Fruit fly (Drosophila melanogaster) whole organism, embryonic: ENCODE measurements around the gene SmydA-2.

Experiments
- Asciz ChIP-seq: fragments of 200-800 bp; sonication (Bioruptor generic); optimal IDR thresholded peaks from 2 replicates; lab custom pipeline; 2017; ENCODE audit warnings: missing biosample characterization, mild to moderate bottlenecking, missing genetic modification characterization, missing genetic modification reagents
- CG10209 ChIP-seq: fragments of 200-800 bp; sonication (Bioruptor generic); optimal IDR thresholded peaks from 3 replicates; lab custom pipeline; 2017; ENCODE audit warnings: missing biosample characterization, mild to moderate bottlenecking, missing genetic modification characterization, missing genetic modification reagents
- CG1024 ChIP-seq: fragments of 200-800 bp; sonication (Bioruptor generic); IDR thresholded peaks from 2 replicates; pipeline ENCODE4 v1.3.6; 2022; ENCODE audit warnings: missing biosample characterization, missing genetic modification characterization
- CG12299 ChIP-seq: fragments of 200-800 bp; sonication (Bioruptor generic); optimal IDR thresholded peaks from 2 replicates; lab custom pipeline; 2018; ENCODE audit warnings: missing biosample characterization, mild to moderate bottlenecking, missing genetic modification characterization
- CG12769 ChIP-seq: fragments of 200-800 bp; sonication (Bioruptor generic); optimal IDR thresholded peaks from 2 replicates; lab custom pipeline; 2019; ENCODE audit warnings: missing biosample characterization, mild to moderate bottlenecking, missing genetic modification characterization, moderate library complexity
- CG14965 ChIP-seq: fragments of 200-800 bp; sonication (Bioruptor generic); optimal IDR thresholded peaks from 2 replicates; lab custom pipeline; 2016; ENCODE audit warnings: missing biosample characterization, missing genetic modification characterization, borderline replicate concordance
- CG15073 ChIP-seq: fragments of 200-800 bp; sonication (Bioruptor generic); optimal IDR thresholded peaks from 2 replicates; lab custom pipeline; 2016; ENCODE audit warnings: missing biosample characterization, missing genetic modification characterization
- CG1529 ChIP-seq: fragments of 200-800 bp; sonication (Bioruptor generic); optimal IDR thresholded peaks from 3 replicates; lab custom pipeline; 2018; ENCODE audit warnings: missing biosample characterization, missing genetic modification characterization
- CG1602 ChIP-seq: fragments of 200-800 bp; sonication (Bioruptor generic); optimal IDR thresholded peaks from 3 replicates; lab custom pipeline; 2016; ENCODE audit warnings: missing biosample characterization, missing genetic modification characterization
- CG1603 ChIP-seq: fragments of 200-800 bp; sonication (Bioruptor generic); optimal IDR thresholded peaks from 2 replicates; lab custom pipeline; 2019; ENCODE audit warnings: missing biosample characterization, mild to moderate bottlenecking, missing genetic modification characterization, moderate library complexity
- CG16779 ChIP-seq: fragments of 200-800 bp; sonication (Bioruptor generic); IDR thresholded peaks from 2 replicates; pipeline ENCODE4 v1.3.6; 2022; ENCODE audit warnings: missing biosample characterization, missing genetic modification characterization
- CG16863 ChIP-seq: fragments of 200-800 bp; sonication (Bioruptor generic); optimal IDR thresholded peaks from 3 replicates; lab custom pipeline; 2016; ENCODE audit warnings: missing biosample characterization, missing genetic modification characterization
- CG17186 ChIP-seq: fragments of 200-800 bp; sonication (Bioruptor generic); optimal IDR thresholded peaks from 3 replicates; lab custom pipeline; 2017; ENCODE audit warnings: missing biosample characterization, missing genetic modification reagents, missing genetic modification characterization
- CG17568 ChIP-seq: fragments of 200-800 bp; sonication (Bioruptor generic); optimal IDR thresholded peaks from 2 replicates; lab custom pipeline; 2018; ENCODE audit warnings: missing biosample characterization, mild to moderate bottlenecking, missing genetic modification characterization, moderate library complexity
- CG2678 ChIP-seq: fragments of 200-800 bp; sonication (Bioruptor generic); optimal IDR thresholded peaks from 3 replicates; lab custom pipeline; 2019; ENCODE audit warnings: missing biosample characterization, mild to moderate bottlenecking, missing genetic modification characterization, moderate library complexity
- CG30403 ChIP-seq: fragments of 200-800 bp; sonication (Bioruptor generic); optimal IDR thresholded peaks from 3 replicates; lab custom pipeline; 2016; ENCODE audit warnings: missing biosample characterization, missing genetic modification characterization
- CG33557 ChIP-seq: fragments of 200-800 bp; sonication (Bioruptor generic); optimal IDR thresholded peaks from 2 replicates; lab custom pipeline; 2019; ENCODE audit warnings: missing biosample characterization, mild to moderate bottlenecking, missing genetic modification characterization, moderate library complexity
- CG7271 ChIP-seq: fragments of 200-800 bp; sonication (Bioruptor generic); optimal IDR thresholded peaks from 2 replicates; lab custom pipeline; 2018; ENCODE audit warnings: missing biosample characterization, mild to moderate bottlenecking, missing genetic modification characterization, moderate library complexity
- CG9215 ChIP-seq: fragments of 200-800 bp; sonication (Bioruptor generic); IDR thresholded peaks from 2 replicates; pipeline ENCODE4 v1.3.6; 2022; ENCODE audit warnings: missing biosample characterization, missing genetic modification characterization
- CG9437 ChIP-seq: fragments of 200-800 bp; sonication (Bioruptor generic); optimal IDR thresholded peaks from 2 replicates; lab custom pipeline; 2018; ENCODE audit warnings: missing biosample characterization, mild to moderate bottlenecking, missing genetic modification characterization
- Camta ChIP-seq: fragments of 200-800 bp; sonication (Bioruptor generic); optimal IDR thresholded peaks from 2 replicates; lab custom pipeline; 2016; ENCODE audit warnings: missing biosample characterization, missing genetic modification characterization
- Dbx ChIP-seq: fragments of 200-800 bp; sonication (Bioruptor generic); IDR thresholded peaks from 3 replicates; pipeline ENCODE4 v1.3.6; 2022; ENCODE audit warnings: missing biosample characterization, missing genetic modification characterization
- Dref ChIP-seq: fragments of 200-800 bp; sonication (Bioruptor generic); IDR thresholded peaks from 2 replicates; pipeline ENCODE4 v1.3.6; 2022; ENCODE audit warnings: missing biosample characterization, missing genetic modification characterization
- Eip74EF ChIP-seq, 2 experiments: fragments of 200-800 bp in 1 of 2; fragments of >200 bp in 1 of 2; sonication (Bioruptor generic) in 1 of 2; optimal IDR thresholded peaks; 2 replicates each; lab custom pipeline; 2017 to 2019; ENCODE audit warnings: missing biosample characterization in 2 of 2, missing genetic modification characterization in 2 of 2, mild to moderate bottlenecking in 1 of 2, moderate library complexity in 1 of 2
- Gug ChIP-seq: fragments of 200-800 bp; sonication (Bioruptor generic); IDR thresholded peaks from 4 replicates; pipeline ENCODE4 v1.3.6; 2022; ENCODE audit warnings: missing biosample characterization, missing genetic modification characterization
- HLHmδ ChIP-seq: fragments of 200-800 bp; sonication (Bioruptor generic); optimal IDR thresholded peaks from 2 replicates; lab custom pipeline; 2018; ENCODE audit warnings: missing biosample characterization, mild to moderate bottlenecking, missing genetic modification characterization, moderate library complexity
- Hey ChIP-seq: fragments of 200-800 bp; sonication (Bioruptor generic); optimal IDR thresholded peaks from 3 replicates; lab custom pipeline; 2018; ENCODE audit warnings: missing biosample characterization, mild to moderate bottlenecking, missing genetic modification characterization
- HmgD ChIP-seq: fragments of 200-800 bp; sonication (Bioruptor generic); optimal IDR thresholded peaks from 3 replicates; lab custom pipeline; 2016; ENCODE audit warnings: missing biosample characterization, missing genetic modification characterization
- Meics ChIP-seq: fragments of 200-800 bp; sonication (Bioruptor generic); optimal IDR thresholded peaks from 2 replicates; lab custom pipeline; 2017; ENCODE audit warnings: missing biosample characterization, mild to moderate bottlenecking, missing genetic modification characterization
- Oaz ChIP-seq: fragments of 200-800 bp; sonication (Bioruptor generic); IDR thresholded peaks from 2 replicates; pipeline ENCODE4 v1.3.6; 2022; ENCODE audit warnings: missing biosample characterization, missing genetic modification characterization
- Opbp ChIP-seq: fragments of 200-800 bp; sonication (Bioruptor generic); IDR thresholded peaks from 3 replicates; pipeline ENCODE4 v1.3.6; 2022; ENCODE audit warnings: missing biosample characterization, missing genetic modification characterization; ENCODE audit not compliant: partially characterized antibody
- Optix ChIP-seq: fragments of 200-800 bp; sonication (Bioruptor generic); IDR thresholded peaks from 3 replicates; pipeline ENCODE4 v1.3.6; 2022; ENCODE audit warnings: missing biosample characterization, missing genetic modification characterization
- Scr ChIP-seq: fragments of 200-800 bp; sonication (Bioruptor generic); IDR thresholded peaks from 2 replicates; pipeline ENCODE4 v1.3.6; 2022; ENCODE audit warnings: missing biosample characterization, missing genetic modification characterization; ENCODE audit not compliant: partially characterized antibody
- al ChIP-seq: fragments of 200-800 bp; sonication (Bioruptor generic); IDR thresholded peaks from 2 replicates; pipeline ENCODE4 v1.3.6; 2022; ENCODE audit warnings: missing biosample characterization, missing genetic modification characterization
- aop ChIP-seq: fragments of 200-800 bp; sonication (Bioruptor generic); IDR thresholded peaks from 2 replicates; pipeline ENCODE4 v1.3.6; 2022; ENCODE audit warnings: missing biosample characterization, missing genetic modification characterization
- bab2 ChIP-seq: fragments of 200-800 bp; sonication (Bioruptor generic); optimal IDR thresholded peaks from 2 replicates; lab custom pipeline; 2016; ENCODE audit warnings: missing biosample characterization, missing genetic modification characterization
- br ChIP-seq: fragments of >200 bp; optimal IDR thresholded peaks from 2 replicates; lab custom pipeline; 2017
- corto ChIP-seq: fragments of 200-800 bp; sonication (Bioruptor generic); optimal IDR thresholded peaks from 2 replicates; lab custom pipeline; 2016; ENCODE audit warnings: missing biosample characterization, mild to moderate bottlenecking, missing genetic modification characterization, moderate library complexity
- eve ChIP-seq, 2 experiments: fragments of >200 bp; optimal IDR thresholded peaks; 2 replicates each; lab custom pipeline; 2017; ENCODE audit warnings: missing biosample characterization in 2 of 2, missing genetic modification characterization in 2 of 2
- exex ChIP-seq: fragments of 200-800 bp; sonication (Bioruptor generic); optimal IDR thresholded peaks from 4 replicates; lab custom pipeline; 2018; ENCODE audit warnings: missing biosample characterization, mild to moderate bottlenecking, missing genetic modification characterization, moderate library complexity
- fd96Cb ChIP-seq: fragments of 200-800 bp; sonication (Bioruptor generic); optimal IDR thresholded peaks from 2 replicates; lab custom pipeline; 2018; ENCODE audit warnings: missing biosample characterization, mild to moderate bottlenecking, missing genetic modification characterization, moderate library complexity
- gcm ChIP-seq: fragments of 200-800 bp; sonication (Bioruptor generic); optimal IDR thresholded peaks from 2 replicates; lab custom pipeline; 2019; ENCODE audit warnings: missing biosample characterization, mild to moderate bottlenecking, missing genetic modification characterization, moderate library complexity
- nerfin-2 ChIP-seq: fragments of 200-800 bp; sonication (Bioruptor generic); IDR thresholded peaks from 2 replicates; pipeline ENCODE4 v1.3.6; 2022; ENCODE audit warnings: missing biosample characterization, missing genetic modification characterization; ENCODE audit not compliant: partially characterized antibody
- pum ChIP-seq: fragments of 200-800 bp; sonication (Bioruptor generic); optimal IDR thresholded peaks from 2 replicates; lab custom pipeline; 2016; ENCODE audit warnings: missing biosample characterization, missing genetic modification characterization
- seq ChIP-seq: fragments of 200-800 bp; sonication (Bioruptor generic); IDR thresholded peaks from 2 replicates; pipeline ENCODE4 v1.3.6; 2022; ENCODE audit warnings: missing biosample characterization, missing genetic modification characterization
- slbo ChIP-seq: fragments of 200-800 bp; sonication (Bioruptor generic); IDR thresholded peaks from 2 replicates; pipeline ENCODE4 v1.3.6; 2022; ENCODE audit warnings: missing biosample characterization, missing genetic modification characterization
- tin ChIP-seq: fragments of 200-800 bp; sonication (Bioruptor generic); optimal IDR thresholded peaks from 3 replicates; lab custom pipeline; 2016; ENCODE audit warnings: missing biosample characterization, missing genetic modification characterization
- unc-4 ChIP-seq: fragments of 200-800 bp; sonication (Bioruptor generic); IDR thresholded peaks from 2 replicates; pipeline ENCODE4 v1.3.6; 2022; ENCODE audit warnings: missing biosample characterization, missing genetic modification characterization; ENCODE audit not compliant: partially characterized antibody
- unpg ChIP-seq: fragments of 200-800 bp; sonication (Bioruptor generic); optimal IDR thresholded peaks from 3 replicates; lab custom pipeline; 2018; ENCODE audit warnings: missing biosample characterization, mild to moderate bottlenecking, missing genetic modification characterization, moderate library complexity
- zen2 ChIP-seq: fragments of 200-800 bp; sonication (Bioruptor generic); IDR thresholded peaks from 3 replicates; pipeline ENCODE4 v1.3.6; 2022; ENCODE audit warnings: missing biosample characterization, missing genetic modification characterization; ENCODE audit not compliant: partially characterized antibody

Gene SmydA-2

dm6 chr3L:19042501-19042900 is 39.4 kb upstream of the SmydA-2 start (continued):
- TF ChIP-seq CG10209 (peak; percentile 72), Gug (peak; percentile 19; the same call in 1 of the 4 replicates), pum (GFP tag; lab: Kevin White, UChicago) (peak; percentile 48), corto (GFP tag; lab: Kevin White, UChicago) (no peak), CG12299 (peak; percentile 65), unc-4 (GFP tag; lab: Robert Waterston, UW) (no peak), Scr (GFP tag; lab: Robert Waterston, UW) (no peak), CG30403 (GFP tag; lab: Kevin White, UChicago) (peak; percentile 86), CG17186 (GFP tag; lab: Kevin White, UChicago) (peak; percentile 62), CG2678 (tag; lab: Kevin White, UChicago) (peak; percentile 91), CG1529 (GFP tag; lab: Kevin White, UChicago) (peak; percentile 81), CG16863 (GFP tag; lab: Kevin White, UChicago) (no peak), Opbp (GFP tag; lab: Robert Waterston, UW) (no peak), Hey (tag; lab: Kevin White, UChicago) (no peak), Dbx (GFP tag; lab: Robert Waterston, UW) (no peak), Eip74EF (GFP tag; optimal IDR thresholded peaks at IDR 0.05; lab: Kevin White, UChicago) (peak in 1 of 2 experiments; percentile 86), Optix (no peak), Dref (GFP tag; lab: Robert Waterston, UW) (no peak), CG17568 (GFP tag; lab: Kevin White, UChicago) (peak; percentile 64), Camta (peak; percentile 45), unpg (GFP tag; lab: Kevin White, UChicago) (peak; percentile 90), HmgD (GFP tag; lab: Kevin White, UChicago) (no peak), Asciz (GFP tag; lab: Kevin White, UChicago) (peak; percentile 83), gcm (peak; percentile 91), CG9215 (GFP tag; lab: Robert Waterston, UW) (peak; percentile 33; the same call in 1 of the 2 replicates), slbo (peak; percentile 21; the same call in 1 of the 2 replicates), CG7271 (peak; percentile 88), bab2 (GFP tag; lab: Kevin White, UChicago) (no peak), CG16779 (GFP tag; lab: Robert Waterston, UW) (no peak), HLHmδ (GFP tag; lab: Kevin White, UChicago) (no peak), CG1024 (GFP tag; lab: Robert Waterston, UW) (peak; percentile 57; the same call in 1 of the 2 replicates), CG9437 (GFP tag; lab: Kevin White, UChicago) (peak; percentile 77), CG1603 (tag; lab: Kevin White, UChicago) (peak; percentile 77), CG15073 (no peak), fd96Cb (peak; percentile 92), tin (GFP tag; lab: Kevin White, UChicago) (peak; percentile 74), seq (GFP tag; lab: Robert Waterston, UW) (no peak), Meics (GFP tag; lab: Kevin White, UChicago) (peak; percentile 70), exex (tag; lab: Kevin White, UChicago) (peak; percentile 1), CG1602 (GFP tag; lab: Kevin White, UChicago) (peak; percentile 84), CG12769 (no peak), zen2 (no peak), nerfin-2 (GFP tag; lab: Robert Waterston, UW) (no peak), al (no peak), CG33557 (GFP tag; lab: Kevin White, UChicago) (peak; percentile 94), eve (GFP tag; optimal IDR thresholded peaks at IDR 0.05; lab: Kevin White, UChicago) (peak; percentile 6 to 94), CG14965 (GFP tag; lab: Kevin White, UChicago) (no peak), aop (GFP tag; lab: Robert Waterston, UW) (no peak), Oaz (0 out of 2 replicates have a peak, but pooled peaks have one; percentile 15), br (lab: Kevin White, UChicago) (no peak)
